Worm (Caenorhabditis elegans): ENCODE measurements around the gene sre-3.
A peak's percentile ranks its signal among the peaks of the same experiment; 100 is the strongest.
"Not testable (repeated sequence)": the region's sequence is repeated elsewhere in the genome, so short reads cannot be mapped to it uniquely, and the experiment has no call there.

Gene sre-3

DNA sequence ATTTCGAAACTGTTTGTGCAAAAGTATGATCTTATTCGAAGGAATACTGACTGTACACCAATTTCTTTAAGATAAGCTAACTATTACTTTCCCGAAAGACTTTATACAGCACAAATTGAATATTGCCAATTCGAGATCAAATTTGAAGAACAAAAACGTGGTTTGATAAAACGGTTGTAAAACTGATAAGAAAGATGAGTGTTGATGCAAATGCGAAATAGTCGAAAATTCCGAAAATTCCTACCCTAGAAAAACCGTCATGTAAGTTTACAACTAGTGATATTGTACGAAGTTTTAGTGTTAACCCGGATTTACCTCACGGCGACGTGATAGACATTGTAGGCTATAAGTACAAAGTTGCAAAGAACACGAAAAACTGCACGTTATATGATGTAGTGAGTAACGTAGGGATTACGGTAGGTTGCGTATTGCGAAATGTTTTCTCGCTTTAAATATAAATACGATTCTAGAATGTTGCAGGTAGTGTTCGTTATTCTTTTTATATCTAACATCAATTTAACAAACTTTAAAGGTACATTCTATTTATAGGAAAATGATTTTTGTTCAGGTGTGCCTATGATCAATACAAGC is 35.3 kb downstream of the sre-3 start:
- TF ChIP-seq elt-3 (tag; optimal IDR thresholded peaks at IDR 0.05) (peak in 1 of 6 experiments; percentile 59), tlp-1 (tag; optimal IDR thresholded peaks at IDR 0.05) (no peak), lsy-2 (tag; optimal IDR thresholded peaks at IDR 0.05) (peak in 1 of 2 experiments; percentile 51), fkh-4 (tag; optimal IDR thresholded peaks at IDR 0.05; ENCODE audit: borderline replicate concordance) (no peak), lin-35 (GFP tag; optimal IDR thresholded peaks at IDR 0.05) (peak in 1 of 2 experiments; percentile 39), nhr-90 (tag; optimal IDR thresholded peaks at IDR 0.05; ENCODE audit: poor library complexity) (no peak), elt-2 (tag; optimal IDR thresholded peaks at IDR 0.05) (peak; percentile 56), F16B12.6 (tag; optimal IDR thresholded peaks at IDR 0.05) (no peak), ces-1 (GFP tag; optimal IDR thresholded peaks at IDR 0.05) (no peak), Y116A8C.19 (tag; optimal IDR thresholded peaks at IDR 0.05; ENCODE audit: borderline replicate concordance) (no peak), nhr-76 (tag; optimal IDR thresholded peaks at IDR 0.05) (no peak), unc-130 (tag; optimal IDR thresholded peaks at IDR 0.05) (no peak), rnt-1 (tag; optimal IDR thresholded peaks at IDR 0.05) (no peak), alr-1 (tag; optimal IDR thresholded peaks at IDR 0.05; ENCODE audit: borderline replicate concordance) (no peak), aly-2 (tag; optimal IDR thresholded peaks at IDR 0.05) (no peak), fos-1 (tag; optimal IDR thresholded peaks at IDR 0.05) (no peak), ztf-11 (tag; optimal IDR thresholded peaks at IDR 0.05) (no peak), nhr-20 (tag; optimal IDR thresholded peaks at IDR 0.05) (peak; percentile 32), ceh-88 (GFP tag; IDR thresholded peaks at IDR 0.05) (no peak)

DNA sequence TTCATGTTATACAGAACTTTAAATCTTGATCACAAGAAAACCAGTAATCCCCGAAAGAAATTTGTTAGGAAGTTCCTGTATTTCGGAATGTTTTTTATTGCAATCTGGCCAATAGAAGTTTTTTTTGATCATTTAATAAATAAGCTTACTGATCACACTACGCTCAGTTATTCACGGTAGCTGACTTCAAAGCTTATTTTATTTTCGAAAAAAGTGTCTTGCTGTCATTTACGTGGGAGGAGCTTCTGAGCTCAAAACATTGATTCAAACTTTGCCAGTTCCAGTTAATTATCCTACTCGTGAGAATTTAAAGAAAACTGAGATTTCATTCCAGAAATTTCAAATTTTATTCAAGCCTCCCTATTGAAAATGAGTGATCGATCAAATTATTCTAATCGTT is 46.8 kb downstream of the sre-3 start, which contains the start of gene srd-54:
Gene srd-54 (plus strand): TSS at position 301 of the 400 bp plus-strand sequence.
- TF ChIP-seq grh-1 (GFP tag; IDR thresholded peaks at IDR 0.05), result no peak
- TF ChIP-seq ztf-4 (tag; optimal IDR thresholded peaks at IDR 0.05), result no peak
- TF ChIP-seq nhr-11 (tag; optimal IDR thresholded peaks at IDR 0.05), result no peak
- no peak for TF ChIP-seq sptf-1 (tag; optimal IDR thresholded peaks at IDR 0.05)
- no peak for TF ChIP-seq mdl-1 (tag; optimal IDR thresholded peaks at IDR 0.05)
- no peak for TF ChIP-seq unc-98 (GFP tag; IDR thresholded peaks at IDR 0.05)

DNA sequence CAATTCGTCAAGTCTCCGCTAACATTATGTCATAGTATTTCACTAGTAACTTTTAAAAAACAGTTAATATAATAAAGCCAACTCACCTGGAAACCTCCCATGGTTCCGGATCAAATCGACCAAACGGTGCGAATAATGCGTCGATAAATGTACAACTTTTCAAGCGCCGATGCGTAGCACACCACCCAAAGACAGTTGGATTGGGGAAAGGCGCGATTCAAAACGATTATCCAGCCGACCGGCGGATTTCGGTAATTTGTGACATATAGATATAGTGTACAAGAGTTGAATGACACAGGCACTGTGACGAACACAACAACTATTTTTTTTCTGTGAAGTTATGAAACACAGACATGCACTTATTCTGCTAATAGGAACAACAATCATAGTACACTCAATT is 48.6 kb downstream of the sre-3 start, which contains the start of gene kcc-3:
Gene kcc-3 (minus strand): TSS at position 101 of the 400 bp plus-strand sequence.
- no peak for TF ChIP-seq nhr-11 (tag; optimal IDR thresholded peaks at IDR 0.05)
- TF ChIP-seq pag-3 (tag; optimal IDR thresholded peaks at IDR 0.05; ENCODE audit: borderline replicate concordance, insufficient read depth), result no peak
- no peak for TF ChIP-seq hpl-2 (GFP tag; optimal IDR thresholded peaks at IDR 0.05)
- TF ChIP-seq efl-3 (GFP tag; optimal IDR thresholded peaks at IDR 0.05), result no peak
- TF ChIP-seq nhr-84 (tag; optimal IDR thresholded peaks at IDR 0.05), result no peak
- no peak for TF ChIP-seq nhr-85 (tag)

DNA sequence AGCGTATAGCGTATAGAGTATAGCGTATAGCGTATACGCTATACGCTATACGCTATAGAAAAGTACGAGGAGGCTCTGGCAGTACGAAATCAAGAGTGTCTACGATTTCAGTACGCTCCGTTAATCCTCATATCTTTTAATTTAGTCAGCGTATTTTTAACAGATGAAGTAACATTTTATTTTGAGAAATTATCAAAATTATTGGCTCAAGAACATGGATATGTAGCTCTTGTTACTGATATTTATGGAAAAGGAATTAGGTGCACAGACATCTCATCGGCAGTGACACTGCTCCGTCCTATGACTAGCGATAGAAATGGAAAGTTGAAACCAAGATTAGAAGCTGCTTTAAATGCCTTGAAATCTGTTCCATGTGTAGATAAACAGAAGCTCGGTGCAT is 49.4 kb downstream of the sre-3 start, which contains the start of gene K02A2.1:
Gene K02A2.1 (plus strand): TSS at position 301 of the 400 bp plus-strand sequence.
- TF ChIP-seq Y116A8C.19 (tag; optimal IDR thresholded peaks at IDR 0.05; ENCODE audit: borderline replicate concordance); zip-4 (GFP tag; optimal IDR thresholded peaks at IDR 0.05); unc-62 (GFP tag; optimal IDR thresholded peaks at IDR 0.05): not testable (repeated sequence)

All from whole organism, L1 larva.